Worm (Caenorhabditis elegans): ENCODE measurements around the gene Y82E9BL.5.

DNA sequence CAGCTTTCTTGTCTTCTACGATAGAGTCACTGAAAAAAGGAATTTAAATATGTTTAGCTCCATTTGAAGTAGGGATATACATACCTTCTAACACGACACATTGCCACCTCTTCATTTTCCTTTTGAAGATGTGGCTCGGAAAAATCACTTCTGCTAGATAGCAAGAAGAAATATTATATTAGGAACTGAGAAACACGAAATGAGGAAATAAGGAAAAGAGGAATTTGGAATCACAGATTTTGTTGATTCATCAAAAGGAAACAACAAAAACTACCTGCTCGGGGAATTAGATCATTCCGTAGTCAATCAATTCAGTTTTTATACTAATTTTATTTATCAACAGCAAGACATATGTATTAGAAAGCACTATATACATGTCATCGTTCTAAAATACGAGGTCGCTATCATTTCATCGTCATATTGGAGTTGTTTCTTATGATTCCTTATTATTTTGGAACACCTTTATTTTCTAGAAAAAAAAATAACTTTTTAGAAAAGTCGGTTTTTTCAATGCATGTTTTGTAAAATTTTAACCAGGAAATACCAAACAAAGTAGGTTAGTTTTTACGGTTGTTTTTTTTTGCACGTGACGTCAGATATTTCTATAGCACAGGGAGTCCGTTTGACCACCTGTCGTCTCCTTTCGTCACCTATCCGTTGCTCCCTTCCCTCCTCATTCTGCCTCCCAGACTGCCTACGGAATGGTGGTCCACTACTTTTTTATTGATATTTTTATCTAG lies 33.3 kb upstream of the Y82E9BL.5 start, which contains the start of the genes pals-21 and Y82E9BR.6:
- TF ChIP-seq unc-62 (GFP tag; optimal IDR thresholded peaks at IDR 0.05) (no peak), nhr-237 (tag; optimal IDR thresholded peaks at IDR 0.05) (no peak), snpc-4 (tag; optimal IDR thresholded peaks at IDR 0.05) (no peak)

Data from whole organism, mixed stage, embryonic.